Worm (Caenorhabditis elegans): Measurements from ENCODE around the gene nrde-1.

nrde-1 gene

ce11 chrIII:3765460-3765859, 52.2 kb downstream of the nrde-1 start, which contains the start of gene C44F1.1:
Gene C44F1.1, minus strand, starts transcription at chrIII:3765560.
- TF ChIP-seq mml-1 (tag; optimal IDR thresholded peaks at IDR 0.05) (no peak), sea-2 (GFP tag; optimal IDR thresholded peaks at IDR 0.05) (no peak)

- TF ChIP-seq sea-2 (GFP tag; optimal IDR thresholded peaks at IDR 0.05) (no peak), unc-62 (GFP tag; optimal IDR thresholded peaks at IDR 0.05) (no peak), ceh-82 (tag; optimal IDR thresholded peaks at IDR 0.05) (no peak), ZK546.5 (tag; optimal IDR thresholded peaks at IDR 0.05) (no peak), pha-4 (tag; optimal IDR thresholded peaks at IDR 0.05) (no peak), ceh-9 (tag; optimal IDR thresholded peaks at IDR 0.05) (no peak), nhr-25 (tag; optimal IDR thresholded peaks at IDR 0.05) (no peak)
Measured at ce11 chrIII:3768200-3768599, 54.9 kb downstream of the nrde-1 start, which contains the start of gene gmeb-3. Gene gmeb-3, plus strand, starts transcription at chrIII:3768500.

Data from whole organism, L3 larva.